Worm (Caenorhabditis elegans) whole organism, L3 larva: Measurements from ENCODE around the gene cpna-2.
A peak's percentile ranks its signal among the peaks of the same experiment; 100 is the strongest.

Source experiments
- ceh-16 ChIP-seq: sonication (generic microtip); optimal IDR thresholded peaks from 2 replicates; lab custom pipeline; 2017; ENCODE audit warnings: missing biosample characterization, missing genetic modification characterization
- ceh-9 ChIP-seq: sonication (generic microtip); optimal IDR thresholded peaks from 2 replicates; lab custom pipeline; 2018; ENCODE audit warnings: missing biosample characterization, missing genetic modification characterization
- elt-1 ChIP-seq: fragments of 150-350 bp; optimal IDR thresholded peaks from 2 replicates; lab custom pipeline; 2014; ENCODE audit warnings: missing biosample characterization, missing genetic modification characterization
- elt-2 ChIP-seq: sonication (generic microtip); optimal IDR thresholded peaks from 2 replicates; lab custom pipeline; 2016; ENCODE audit warnings: missing genetic modification reagents, mild to moderate bottlenecking, missing genetic modification characterization, missing compliant biosample characterization
- fkh-10 ChIP-seq: sonication (generic microtip); optimal IDR thresholded peaks from 2 replicates; lab custom pipeline; 2017; ENCODE audit warnings: missing biosample characterization, missing genetic modification reagents, missing genetic modification characterization
- mdl-1 ChIP-seq: fragments of 150-350 bp; optimal IDR thresholded peaks from 2 replicates; lab custom pipeline; 2014; ENCODE audit warnings: missing biosample characterization, missing genetic modification characterization
- nfya-1 ChIP-seq: sonication (generic microtip); optimal IDR thresholded peaks from 2 replicates; lab custom pipeline; 2017; ENCODE audit warnings: missing genetic modification characterization, mild to moderate bottlenecking, missing compliant biosample characterization, antibody characterized with exemption, moderate library complexity; ENCODE audit not compliant: insufficient read depth
- nhr-12 ChIP-seq: fragments of 150-350 bp; optimal IDR thresholded peaks from 2 replicates; lab custom pipeline; 2014; ENCODE audit warnings: missing biosample characterization, missing genetic modification characterization
- nhr-23 ChIP-seq: fragments of 150-350 bp; optimal IDR thresholded peaks from 2 replicates; lab custom pipeline; 2014; ENCODE audit warnings: missing biosample characterization, missing genetic modification reagents, missing genetic modification characterization
- nhr-25 ChIP-seq: sonication (generic microtip); optimal IDR thresholded peaks from 2 replicates; lab custom pipeline; 2017; ENCODE audit warnings: missing biosample characterization, missing genetic modification characterization
- nhr-28 ChIP-seq: fragments of 150-350 bp; optimal IDR thresholded peaks from 2 replicates; lab custom pipeline; 2014; ENCODE audit warnings: missing biosample characterization, missing genetic modification characterization
- pha-4 ChIP-seq: fragments of 150-350 bp; optimal IDR thresholded peaks from 2 replicates; lab custom pipeline; 2014; ENCODE audit warnings: missing biosample characterization, missing genetic modification reagents, missing genetic modification characterization
- pqm-1 ChIP-seq: fragments of 150-350 bp; optimal IDR thresholded peaks from 2 replicates; lab custom pipeline; 2017; ENCODE audit warnings: missing biosample characterization, missing genetic modification characterization, inconsistent platforms
- sea-2 ChIP-seq: fragments of 150-350 bp; sonication (generic microtip); optimal IDR thresholded peaks from 4 replicates; lab custom pipeline; 2014; ENCODE audit warnings: missing biosample characterization, missing genetic modification reagents, missing genetic modification characterization
- unc-39 ChIP-seq: sonication (generic microtip); optimal IDR thresholded peaks from 4 replicates; lab custom pipeline; 2017; ENCODE audit warnings: missing biosample characterization, missing genetic modification characterization
- zag-1 ChIP-seq: fragments of 150-350 bp; optimal IDR thresholded peaks from 2 replicates; lab custom pipeline; 2014; ENCODE audit warnings: missing biosample characterization, missing genetic modification characterization
- ztf-4 ChIP-seq: fragments of 150-350 bp; optimal IDR thresholded peaks from 2 replicates; lab custom pipeline; 2014; ENCODE audit warnings: missing biosample characterization, missing genetic modification characterization

cpna-2 gene

DNA sequence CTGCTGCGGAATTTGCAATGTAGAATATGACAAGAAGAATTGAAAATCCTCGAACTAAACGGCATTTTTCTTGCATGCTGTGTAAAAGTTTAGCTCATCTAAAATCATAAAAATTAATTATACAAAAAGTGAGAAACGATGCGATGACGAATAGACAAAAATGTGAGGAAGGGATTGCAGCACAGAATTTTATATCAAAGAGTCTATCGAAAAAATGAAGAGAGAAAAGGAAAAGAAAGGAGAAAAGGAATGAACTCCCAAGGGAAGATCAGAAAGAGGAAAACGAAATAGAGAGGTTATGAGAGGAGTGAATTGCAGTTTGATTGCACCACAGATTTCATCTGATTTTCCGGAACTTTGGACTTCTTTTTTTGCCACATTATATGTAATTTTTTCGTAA, 69.5 kb downstream of the cpna-2 start, which contains the start of gene glr-4:
TSS of gene glr-4 (minus strand) at position 101 of the 400 bp plus-strand sequence.
- TF ChIP-seq ceh-9 (tag; lab: Kevin White, UChicago) (no peak), elt-1 (tag; lab: Kevin White, UChicago) (peak; percentile 32)

- TF ChIP-seq fkh-10, result peak; percentile 43
- no peak for TF ChIP-seq nfya-1 (tag; lab: Kevin White, UChicago)
- TF ChIP-seq unc-39 (tag; lab: Kevin White, UChicago), result no peak
Measured at ce11 chrII:7795299-7795698, 70.6 kb downstream of the cpna-2 start.

DNA sequence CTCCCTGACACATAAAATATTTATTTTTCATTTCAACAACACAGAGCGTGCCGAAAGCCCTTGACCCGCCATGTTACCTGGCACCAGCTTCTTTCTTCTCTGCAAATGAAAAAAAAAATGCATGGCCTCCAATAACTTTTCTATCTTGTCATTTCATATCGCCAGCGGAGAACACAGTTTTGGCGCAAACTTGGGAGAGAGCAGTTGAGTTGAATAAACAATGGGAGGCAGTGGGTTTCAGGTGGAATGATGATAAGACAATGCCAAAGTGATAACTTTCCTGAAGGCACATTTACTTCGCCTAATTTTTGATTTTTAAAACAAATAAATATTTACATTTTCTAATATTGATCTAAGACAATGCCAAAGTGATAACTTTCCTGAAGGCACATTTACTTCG, 76.6 kb downstream of the cpna-2 start:
- TF ChIP-seq fkh-10, result no peak
- peak; percentile 26 for TF ChIP-seq pha-4 (tag; lab: Kevin White, UChicago)
- TF ChIP-seq elt-2 (tag; lab: Kevin White, UChicago), result peak; percentile 60
- TF ChIP-seq nhr-23 (tag; lab: Kevin White, UChicago), result no peak
- peak; percentile 20 for TF ChIP-seq pqm-1 (tag; lab: Kevin White, UChicago)
- TF ChIP-seq ztf-4 (tag; lab: Kevin White, UChicago), result no peak
- no peak for TF ChIP-seq sea-2 (GFP tag; lab: Kevin White, UChicago)

ce11 chrII:7801899-7802298, 77.2 kb downstream of the cpna-2 start:
- no peak for TF ChIP-seq mdl-1 (tag; lab: Kevin White, UChicago)
- TF ChIP-seq elt-1 (tag; lab: Kevin White, UChicago), result peak; percentile 96
- no peak for TF ChIP-seq nhr-12
- TF ChIP-seq nhr-23 (tag; lab: Kevin White, UChicago), result peak; percentile 70
- TF ChIP-seq ceh-16 (tag; lab: Kevin White, UChicago), result peak; percentile 50
- no peak for TF ChIP-seq nhr-28 (tag; lab: Kevin White, UChicago)
- peak; percentile 77 for TF ChIP-seq nhr-25 (tag; lab: Kevin White, UChicago)
- no peak for TF ChIP-seq zag-1 (tag; lab: Kevin White, UChicago)
- TF ChIP-seq, all 47 proteins: peak for 4
